Worm (Caenorhabditis elegans) whole organism, L2 larva: ENCODE measurements around the gene F56D6.22.

ENCODE experiments used
- ceh-16 ChIP-seq: fragments of 150-350 bp; optimal IDR thresholded peaks from 2 replicates; lab custom pipeline; 2014; ENCODE audit warnings: missing biosample characterization, missing genetic modification characterization
- elt-1 ChIP-seq: fragments of 150-350 bp; optimal IDR thresholded peaks from 2 replicates; lab custom pipeline; 2014; ENCODE audit warnings: missing biosample characterization, missing genetic modification characterization
- elt-3 ChIP-seq: sonication (generic microtip); optimal IDR thresholded peaks from 2 replicates; lab custom pipeline; 2017; ENCODE audit warnings: missing biosample characterization, missing genetic modification characterization
- fos-1 ChIP-seq: fragments of 150-350 bp; optimal IDR thresholded peaks from 2 replicates; lab custom pipeline; 2014; ENCODE audit warnings: missing biosample characterization, missing genetic modification characterization
- lin-11 ChIP-seq: fragments of 150-350 bp; sonication (generic microtip); optimal IDR thresholded peaks from 2 replicates; lab custom pipeline; 2014; ENCODE audit warnings: missing biosample characterization, missing genetic modification characterization, inconsistent platforms, mixed read lengths
- mbf-1 ChIP-seq: sonication (generic microtip); optimal IDR thresholded peaks from 2 replicates; lab custom pipeline; 2017; ENCODE audit warnings: missing biosample characterization, missing genetic modification characterization
- mdl-1 ChIP-seq, 2 experiments: fragments of 150-350 bp in 1 of 2; sonication (generic microtip) in 1 of 2; optimal IDR thresholded peaks; 2 replicates each; lab custom pipeline; 2017; ENCODE audit warnings: missing biosample characterization in 2 of 2, missing genetic modification characterization in 2 of 2
- nhr-10 ChIP-seq: sonication (generic microtip); optimal IDR thresholded peaks from 2 replicates; lab custom pipeline; 2017; ENCODE audit warnings: missing biosample characterization, missing genetic modification characterization
- nhr-23 ChIP-seq: fragments of 150-350 bp; optimal IDR thresholded peaks from 2 replicates; lab custom pipeline; 2014; ENCODE audit warnings: missing biosample characterization, missing genetic modification reagents, missing genetic modification characterization
- nhr-237 ChIP-seq: fragments of 150-350 bp; optimal IDR thresholded peaks from 2 replicates; lab custom pipeline; 2014; ENCODE audit warnings: missing biosample characterization, missing genetic modification characterization
- skn-1 ChIP-seq: sonication (generic microtip); optimal IDR thresholded peaks from 2 replicates; lab custom pipeline; 2017; ENCODE audit warnings: missing biosample characterization, missing genetic modification characterization
- ztf-4 ChIP-seq: fragments of 150-350 bp; optimal IDR thresholded peaks from 2 replicates; lab custom pipeline; 2014; ENCODE audit warnings: missing biosample characterization, missing genetic modification characterization

ce11 chrIV:3906393-3906792 lies 1.0 kb downstream of the F56D6.22 start, which contains the start of gene F56D6.11:
- TF ChIP-seq fos-1 (tag; lab: Kevin White, UChicago) (no peak), nhr-237 (tag; lab: Kevin White, UChicago) (no peak), mdl-1 (tag; optimal IDR thresholded peaks at IDR 0.05; lab: Kevin White, UChicago) (no peak), elt-3 (tag; lab: Kevin White, UChicago) (no peak), ztf-4 (tag; lab: Kevin White, UChicago) (no peak), mbf-1 (tag; lab: Kevin White, UChicago) (no peak), nhr-10 (no peak), nhr-23 (tag; lab: Kevin White, UChicago) (no peak), elt-1 (tag; lab: Kevin White, UChicago) (no peak), lin-11 (tag; lab: Kevin White, UChicago) (no peak), skn-1 (tag; lab: Kevin White, UChicago) (no peak), ceh-16 (tag; lab: Kevin White, UChicago) (no peak)
